Worm (Caenorhabditis elegans): ENCODE measurements around the gene him-18.

DNA sequence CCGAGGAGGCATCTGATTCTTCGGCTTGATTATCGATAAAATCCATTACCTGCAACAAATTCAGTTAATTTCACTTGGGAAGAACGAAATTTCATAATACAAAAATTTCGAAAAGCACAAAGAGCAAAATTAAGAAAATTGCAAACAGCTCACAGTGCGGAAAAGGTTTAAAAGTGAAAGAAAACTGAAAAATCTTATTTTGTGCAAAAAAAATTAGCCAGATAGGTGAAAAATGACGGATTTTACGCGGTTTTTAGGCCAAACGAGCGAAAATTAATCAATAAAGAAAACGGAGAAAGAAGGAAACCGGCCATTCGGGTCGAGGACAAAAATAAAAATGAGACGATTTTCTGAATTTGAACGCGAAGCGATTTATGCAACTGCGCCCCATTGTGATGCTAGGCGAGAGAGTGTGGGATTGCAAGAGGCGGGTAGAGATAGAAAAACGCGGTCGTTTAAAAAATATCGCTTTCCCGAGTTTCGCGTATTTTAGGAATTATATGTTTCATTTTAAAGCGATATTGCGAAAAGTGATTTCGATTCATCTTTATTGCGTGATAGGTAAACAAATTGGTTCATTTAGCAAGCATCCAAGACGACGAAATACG, 5.7 kb upstream of the him-18 start, which contains the start of gene emb-5:
- no peak for TF ChIP-seq T22C8.4 (GFP tag; IDR thresholded peaks at IDR 0.05)
- no peak for TF ChIP-seq klf-2 (GFP tag; conservative IDR thresholded peaks at IDR 0.05)
- TF ChIP-seq tab-1 (GFP tag; IDR thresholded peaks at IDR 0.05) = no peak
- no peak for TF ChIP-seq med-1 (GFP tag; optimal IDR thresholded peaks at IDR 0.05; ENCODE audit: insufficient read depth)
- 0 out of 2 replicates have a peak, but pooled peaks have one; percentile 45 for TF ChIP-seq flt-1 (GFP tag; IDR thresholded peaks at IDR 0.05)
- no peak for TF ChIP-seq cog-1 (tag; optimal IDR thresholded peaks at IDR 0.05)

All from whole organism, midembryonic.